Worm (Caenorhabditis elegans): ENCODE data around the gene gtap-1.
A peak's percentile ranks its signal among the peaks of the same experiment; 100 is the strongest.
"Not testable (repeated sequence)": the region's sequence is repeated elsewhere in the genome, so short reads cannot be mapped to it uniquely, and the experiment has no call there.

gtap-1 gene

ce11 chrII:5880677-5881076 is 47.6 kb upstream of the gtap-1 start (continued):
- TF ChIP-seq ceh-8 (GFP tag; optimal IDR thresholded peaks at IDR 0.05) (no peak), nhr-84 (tag; optimal IDR thresholded peaks at IDR 0.05) (no peak), ets-5 (GFP tag; IDR thresholded peaks at IDR 0.05) (no peak), nhr-90 (tag; optimal IDR thresholded peaks at IDR 0.05; ENCODE audit: poor library complexity) (no peak), mdl-1 (tag; optimal IDR thresholded peaks at IDR 0.05) (no peak), dpl-1 (GFP tag; optimal IDR thresholded peaks at IDR 0.05) (no peak), ztf-11 (tag; optimal IDR thresholded peaks at IDR 0.05) (no peak), blmp-1 (tag; optimal IDR thresholded peaks at IDR 0.05) (peak; percentile 63), mep-1 (tag; optimal IDR thresholded peaks at IDR 0.05) (peak; percentile 51), nhr-71 (tag; optimal IDR thresholded peaks at IDR 0.05) (peak; percentile 8), C04F5.9 (tag; optimal IDR thresholded peaks at IDR 0.05) (no peak), nhr-28 (tag; optimal IDR thresholded peaks at IDR 0.05) (no peak), F16B12.6 (tag; optimal IDR thresholded peaks at IDR 0.05) (no peak), snpc-4 (tag; optimal IDR thresholded peaks at IDR 0.05) (no peak), efl-1 (optimal IDR thresholded peaks at IDR 0.05) (peak in 1 of 2 experiments; percentile 2), efl-1 (GFP tag; optimal IDR thresholded peaks at IDR 0.05 in 1 of 2) (peak in 1 of 2 experiments; percentile 33), nhr-77 (tag; optimal IDR thresholded peaks at IDR 0.05) (no peak), hlh-4 (tag; optimal IDR thresholded peaks at IDR 0.05) (no peak), ceh-63 (GFP tag; optimal IDR thresholded peaks at IDR 0.05) (no peak), mab-9 (GFP tag; IDR thresholded peaks at IDR 0.05) (no peak), nhr-19 (GFP tag; conservative IDR thresholded peaks at IDR 0.05) (0 out of 2 replicates have a peak, but pooled peaks have one; percentile 5), snu-23 (GFP tag; optimal IDR thresholded peaks at IDR 0.05) (peak; percentile 32), elt-2 (tag; optimal IDR thresholded peaks at IDR 0.05) (no peak), hpl-2 (GFP tag; optimal IDR thresholded peaks at IDR 0.05) (no peak), sup-37 (GFP tag; optimal IDR thresholded peaks at IDR 0.05) (no peak), pqm-1 (tag; optimal IDR thresholded peaks at IDR 0.05) (no peak), dsc-1 (tag; optimal IDR thresholded peaks at IDR 0.05) (no peak)

- TF ChIP-seq tbx-2, C34B4.2, elt-3 (tag; optimal IDR thresholded peaks at IDR 0.05): not testable (repeated sequence)
Observed at ce11 chrII:5876511-5876910, 43.5 kb upstream of the gtap-1 start, which contains the start of gene F55C12.2. F55C12.2 (plus strand) TSS chrII:5876811.

ce11 chrII:5876053-5876452 is 43.0 kb upstream of the gtap-1 start, which contains the start of gene F55C12.6:
F55C12.6 (minus strand) TSS chrII:5876153.
- TF ChIP-seq ceh-88 (GFP tag; IDR thresholded peaks at IDR 0.05): no peak

ce11 chrII:5874130-5874529 is 41.1 kb upstream of the gtap-1 start:
- TF ChIP-seq lin-13 (GFP tag; optimal IDR thresholded peaks at IDR 0.05): peak; percentile 1
- no peak; the same call in 1 of the 2 replicates for TF ChIP-seq ceh-88 (GFP tag; IDR thresholded peaks at IDR 0.05)
- peak; percentile 71 for TF ChIP-seq nhr-71 (tag; optimal IDR thresholded peaks at IDR 0.05)
- no peak for TF ChIP-seq pqm-1 (tag; optimal IDR thresholded peaks at IDR 0.05)
- TF ChIP-seq vab-15 (tag; optimal IDR thresholded peaks at IDR 0.05): no peak
- no peak for TF ChIP-seq mab-9 (GFP tag; IDR thresholded peaks at IDR 0.05)
- TF ChIP-seq aly-2 (tag; optimal IDR thresholded peaks at IDR 0.05): no peak
- TF ChIP-seq unc-62 (GFP tag; optimal IDR thresholded peaks at IDR 0.05): no peak
- TF ChIP-seq pax-3 (tag; optimal IDR thresholded peaks at IDR 0.05): no peak
- no peak for TF ChIP-seq nhr-47 (tag; optimal IDR thresholded peaks at IDR 0.05)
- TF ChIP-seq nhr-11 (tag; optimal IDR thresholded peaks at IDR 0.05): no peak
- no peak for TF ChIP-seq mef-2 (tag; optimal IDR thresholded peaks at IDR 0.05)
- TF ChIP-seq xbp-1 (tag; optimal IDR thresholded peaks at IDR 0.05): no peak
- peak; percentile 35 to 49 for TF ChIP-seq lsy-2 (tag; optimal IDR thresholded peaks at IDR 0.05)
- no peak for TF ChIP-seq efl-3 (GFP tag; optimal IDR thresholded peaks at IDR 0.05)
- peak; percentile 79 for TF ChIP-seq lin-14 (GFP tag; optimal IDR thresholded peaks at IDR 0.05)
- no peak for TF ChIP-seq unc-30 (tag; optimal IDR thresholded peaks at IDR 0.05)
- TF ChIP-seq unc-130 (tag; optimal IDR thresholded peaks at IDR 0.05): peak; percentile 43
- TF ChIP-seq elt-2 (tag; optimal IDR thresholded peaks at IDR 0.05): no peak
- no peak for TF ChIP-seq hlh-17 (GFP tag; optimal IDR thresholded peaks at IDR 0.05; ENCODE audit: borderline replicate concordance)
- no peak for TF ChIP-seq F16B12.6 (tag; optimal IDR thresholded peaks at IDR 0.05)
- peak; percentile 58 for TF ChIP-seq C16A3.4 (tag; optimal IDR thresholded peaks at IDR 0.05)
- TF ChIP-seq irx-1 (tag; optimal IDR thresholded peaks at IDR 0.05): peak; percentile 16
- TF ChIP-seq elt-3 (tag; optimal IDR thresholded peaks at IDR 0.05): peak in 2 of 6 experiments; percentile 31 to 64

Data from whole organism, L1 larva.